Fruit fly (Drosophila melanogaster): ENCODE measurements around the gene LManII.

Gene LManII

dm6 chr2L:10466865-10467270 lies 9.4 kb downstream of the LManII start (continued):
- TF ChIP-seq sisA (GFP tag; IDR thresholded peaks at IDR 0.05) (peak; percentile 54; the same call in 1 of the 2 replicates), abd-A (tag; optimal IDR thresholded peaks at IDR 0.05) (no peak), CG31224 (GFP tag; IDR thresholded peaks at IDR 0.05) (no peak), CG3838 (GFP tag; optimal IDR thresholded peaks at IDR 0.05) (no peak), TFAM (GFP tag; optimal IDR thresholded peaks at IDR 0.05) (peak; percentile 36), CG30403 (GFP tag; optimal IDR thresholded peaks at IDR 0.05) (peak; percentile 75), CG6791 (GFP tag; IDR thresholded peaks at IDR 0.05; ENCODE audit: partially characterized antibody) (no peak), CG11093 (GFP tag; IDR thresholded peaks at IDR 0.05) (peak; percentile 63; the same call in 1 of the 3 replicates), Asciz (GFP tag; optimal IDR thresholded peaks at IDR 0.05) (peak; percentile 63), ken (GFP tag; IDR thresholded peaks at IDR 0.05) (no peak), Oaz (GFP tag; IDR thresholded peaks at IDR 0.05) (peak; percentile 31; the same call in 1 of the 2 replicates), CG10462 (GFP tag; optimal IDR thresholded peaks at IDR 0.05) (peak; percentile 15), CG5953 (GFP tag; IDR thresholded peaks at IDR 0.05) (no peak), CG8478 (optimal IDR thresholded peaks at IDR 0.05) (no peak), pfk (GFP tag; optimal IDR thresholded peaks at IDR 0.05) (no peak), CG10321 (GFP tag; IDR thresholded peaks at IDR 0.05) (no peak), CoRest (tag; optimal IDR thresholded peaks at IDR 0.05) (peak; percentile 74), CG14050 (GFP tag; IDR thresholded peaks at IDR 0.05) (no peak), inv (GFP tag; IDR thresholded peaks at IDR 0.05; ENCODE audit: partially characterized antibody) (no peak), CG7271 (tag; optimal IDR thresholded peaks at IDR 0.05) (no peak), Scr (GFP tag; IDR thresholded peaks at IDR 0.05; ENCODE audit: partially characterized antibody) (no peak), CG4707 (GFP tag; optimal IDR thresholded peaks at IDR 0.05) (no peak), gsb-n (tag; optimal IDR thresholded peaks at IDR 0.05) (peak; percentile 6), dmrt99B (tag; optimal IDR thresholded peaks at IDR 0.05) (peak; percentile 80), CG14441 (GFP tag; IDR thresholded peaks at IDR 0.05) (no peak), nmo (GFP tag; optimal IDR thresholded peaks at IDR 0.05) (peak; percentile 89), hb (GFP tag; IDR thresholded peaks at IDR 0.05; ENCODE audit: partially characterized antibody) (no peak), prd (optimal IDR thresholded peaks at IDR 0.05) (no peak), prd (GFP tag; IDR thresholded peaks at IDR 0.05) (peak; percentile 82), dati (GFP tag; IDR thresholded peaks at IDR 0.05) (no peak), CG6254 (GFP tag; optimal IDR thresholded peaks at IDR 0.05) (peak; percentile 65), ewg (GFP tag; optimal IDR thresholded peaks at IDR 0.05) (peak; percentile 55), org-1 (GFP tag; optimal IDR thresholded peaks at IDR 0.05) (peak; percentile 51), CG10366 (GFP tag; IDR thresholded peaks at IDR 0.05) (peak; percentile 32; the same call in 1 of the 2 replicates), CG11456 (GFP tag; IDR thresholded peaks at IDR 0.05) (no peak), tup (GFP tag; optimal IDR thresholded peaks at IDR 0.05) (no peak), nerfin-1 (tag; optimal IDR thresholded peaks at IDR 0.05) (peak; percentile 50), stc (GFP tag; IDR thresholded peaks at IDR 0.05) (no peak; the same call in none of the 2 replicates), Fer2 (tag; optimal IDR thresholded peaks at IDR 0.05) (no peak), Sox102F (GFP tag; optimal IDR thresholded peaks at IDR 0.05) (peak; percentile 66), chn (GFP tag; optimal IDR thresholded peaks at IDR 0.05) (peak; percentile 42), run (tag; optimal IDR thresholded peaks at IDR 0.05) (no peak), maf-S (GFP tag; optimal IDR thresholded peaks at IDR 0.05) (no peak), zf30C (GFP tag; optimal IDR thresholded peaks at IDR 0.05) (no peak), gcm2 (GFP tag; optimal IDR thresholded peaks at IDR 0.05) (no peak), Gug (GFP tag; IDR thresholded peaks at IDR 0.05) (peak; percentile 64; the same call in 3 of the 4 replicates), tll (GFP tag; optimal IDR thresholded peaks at IDR 0.05) (peak in 1 of 2 experiments; percentile 23), CG6272 (GFP tag; IDR thresholded peaks at IDR 0.05) (no peak), ase (GFP tag; IDR thresholded peaks at IDR 0.05) (no peak), shn (GFP tag; optimal IDR thresholded peaks at IDR 0.05) (no peak), sqz (GFP tag; optimal IDR thresholded peaks at IDR 0.05) (peak; percentile 19)

All from whole organism, embryonic.